Worm (Caenorhabditis elegans): ENCODE data around the gene his-7.
"Not testable (repeated sequence)": the region's sequence is repeated elsewhere in the genome, so short reads cannot be mapped to it uniquely, and the experiment has no call there.

Gene his-7

ce11 chrV:8534534-8535283, 1.5 kb downstream of the his-7 start, which contains the start of the genes his-6 and his-5:
Gene his-6 (minus strand): TSS chrV:8534977.
Gene his-5 (plus strand): TSS chrV:8535214.
- TF ChIP-seq unc-3 (GFP tag; conservative IDR thresholded peaks at IDR 0.05) (peak; percentile 61), sox-2 (GFP tag; IDR thresholded peaks at IDR 0.05) (peak; percentile 30), ref-2 (tag; optimal IDR thresholded peaks at IDR 0.05) (peak; percentile 51), ceh-31 (tag; optimal IDR thresholded peaks at IDR 0.05) (peak; percentile 52)
- not testable (repeated sequence) for TF ChIP-seq unc-3 (tag; optimal IDR thresholded peaks at IDR 0.05)

- TF ChIP-seq syd-9 (tag; optimal IDR thresholded peaks at IDR 0.05): no peak
Observed at ce11 chrV:8536213-8536612, 3.0 kb downstream of the his-7 start, which contains the start of gene his-39. Gene his-39 (plus strand): TSS chrV:8536513.

- TF ChIP-seq ceh-19 (GFP tag; optimal IDR thresholded peaks at IDR 0.05) (no peak), pros-1 (tag; optimal IDR thresholded peaks at IDR 0.05) (no peak), ceh-34 (tag; optimal IDR thresholded peaks at IDR 0.05) (no peak), unc-3 (GFP tag; conservative IDR thresholded peaks at IDR 0.05) (no peak), unc-3 (tag; optimal IDR thresholded peaks at IDR 0.05) (no peak), F13H6.1 (tag; optimal IDR thresholded peaks at IDR 0.05) (no peak), ztf-16 (tag; optimal IDR thresholded peaks at IDR 0.05) (no peak), ets-4 (tag; optimal IDR thresholded peaks at IDR 0.05) (no peak), K09A11.1 (tag; optimal IDR thresholded peaks at IDR 0.05; ENCODE audit: insufficient read depth) (no peak), dve-1 (tag; optimal IDR thresholded peaks at IDR 0.05) (no peak), madf-2 (tag; optimal IDR thresholded peaks at IDR 0.05) (no peak), odd-2 (tag; optimal IDR thresholded peaks at IDR 0.05) (no peak), dmd-4 (tag; optimal IDR thresholded peaks at IDR 0.05; ENCODE audit: borderline replicate concordance) (no peak), unc-86 (tag; optimal IDR thresholded peaks at IDR 0.05) (no peak), ceh-31 (tag; optimal IDR thresholded peaks at IDR 0.05) (no peak), sox-2 (GFP tag; IDR thresholded peaks at IDR 0.05) (no peak), elt-4 (tag; optimal IDR thresholded peaks at IDR 0.05) (no peak), pat-9 (tag; optimal IDR thresholded peaks at IDR 0.05) (no peak), sox-4 (tag; optimal IDR thresholded peaks at IDR 0.05) (no peak), pha-2 (tag; optimal IDR thresholded peaks at IDR 0.05) (no peak), hlh-30 (tag; optimal IDR thresholded peaks at IDR 0.05; ENCODE audit: insufficient read depth) (no peak)
Observed at ce11 chrV:8537031-8537430, 3.9 kb downstream of the his-7 start, which contains the start of gene otpl-4. Gene otpl-4 (plus strand): TSS chrV:8537331.

ce11 chrV:8545531-8546224, 12.5 kb downstream of the his-7 start, which contains the start of the genes slc-17.8 and asns-1:
Gene slc-17.8 (minus strand): TSS chrV:8545581.
Gene asns-1 (plus strand): TSS chrV:8546174.
- no peak for TF ChIP-seq K02D7.2 (tag; optimal IDR thresholded peaks at IDR 0.05)
- peak; percentile 1 for TF ChIP-seq elt-4 (tag; optimal IDR thresholded peaks at IDR 0.05)

- TF ChIP-seq ceh-31 (tag; optimal IDR thresholded peaks at IDR 0.05): no peak
- TF ChIP-seq pax-1 (tag; optimal IDR thresholded peaks at IDR 0.05): no peak
- TF ChIP-seq che-1 (tag; optimal IDR thresholded peaks at IDR 0.05): no peak
- TF ChIP-seq pha-4 (tag; optimal IDR thresholded peaks at IDR 0.05): no peak
- TF ChIP-seq pat-9 (tag; optimal IDR thresholded peaks at IDR 0.05): no peak
- TF ChIP-seq tbx-7 (tag; optimal IDR thresholded peaks at IDR 0.05): no peak
- no peak for TF ChIP-seq ceh-24 (tag; optimal IDR thresholded peaks at IDR 0.05)
- TF ChIP-seq madf-2 (tag; optimal IDR thresholded peaks at IDR 0.05): no peak
- no peak for TF ChIP-seq elt-2 (tag; optimal IDR thresholded peaks at IDR 0.05)
- no peak for TF ChIP-seq ahr-1 (tag; optimal IDR thresholded peaks at IDR 0.05)
- no peak for TF ChIP-seq unc-42 (tag; optimal IDR thresholded peaks at IDR 0.05)
- no peak for TF ChIP-seq unc-55 (GFP tag; optimal IDR thresholded peaks at IDR 0.05)
- TF ChIP-seq pros-1 (tag; optimal IDR thresholded peaks at IDR 0.05): no peak
Observed at ce11 chrV:8548989-8549388, 15.8 kb downstream of the his-7 start, which contains the start of gene stdh-4. Gene stdh-4 (plus strand): TSS chrV:8549289.

All from whole organism, late embryonic.